Fruit fly (Drosophila melanogaster) whole organism, prepupa: ENCODE results near the gene uncNacbeta.
A peak's percentile ranks its signal among the peaks of the same experiment; 100 is the strongest.

Source experiments
- Blimp-1 ChIP-seq: fragments of 200-800 bp; sonication (Bioruptor generic); optimal IDR thresholded peaks from 3 replicates; lab custom pipeline; 2017; ENCODE audit warnings: missing biosample characterization, missing genetic modification characterization, mild to moderate bottlenecking, moderate library complexity, missing genetic modification reagents
- CG10631 ChIP-seq: fragments of 200-800 bp; sonication (Bioruptor generic); optimal IDR thresholded peaks from 2 replicates; lab custom pipeline; 2016; ENCODE audit warnings: missing biosample characterization, missing genetic modification characterization
- CG10669 ChIP-seq: fragments of 200-800 bp; sonication (Bioruptor generic); optimal IDR thresholded peaks from 3 replicates; lab custom pipeline; 2018; ENCODE audit warnings: missing biosample characterization, mild to moderate bottlenecking, missing genetic modification characterization, moderate library complexity
- CG11294 ChIP-seq: fragments of 200-800 bp; sonication (Bioruptor generic); IDR thresholded peaks from 2 replicates; pipeline ENCODE4 v1.3.6; 2022; ENCODE audit warnings: missing biosample characterization, missing genetic modification characterization
- CG15336 ChIP-seq: fragments of 200-800 bp; sonication (Bioruptor generic); IDR thresholded peaks from 2 replicates; pipeline ENCODE4 v1.3.6; 2022; ENCODE audit warnings: missing biosample characterization, missing genetic modification characterization
- CG1621 ChIP-seq: fragments of 200-800 bp; sonication (Bioruptor generic); optimal IDR thresholded peaks from 3 replicates; lab custom pipeline; 2018; ENCODE audit warnings: missing biosample characterization, mild to moderate bottlenecking, missing genetic modification characterization
- CG16779 ChIP-seq: fragments of 200-800 bp; sonication (Bioruptor generic); optimal IDR thresholded peaks from 3 replicates; lab custom pipeline; 2017; ENCODE audit warnings: missing biosample characterization, mild to moderate bottlenecking, missing genetic modification characterization
- CG3032 ChIP-seq: fragments of 200-800 bp; optimal IDR thresholded peaks from 2 replicates; lab custom pipeline; 2019; ENCODE audit warnings: missing biosample characterization, mild to moderate bottlenecking, missing genetic modification characterization, moderate library complexity
- CG31627 ChIP-seq: fragments of 200-800 bp; sonication (Bioruptor generic); optimal IDR thresholded peaks from 3 replicates; lab custom pipeline; 2016; ENCODE audit warnings: missing biosample characterization, missing genetic modification characterization
- CG32006 ChIP-seq: fragments of 200-800 bp; sonication (Bioruptor generic); optimal IDR thresholded peaks from 3 replicates; lab custom pipeline; 2017; ENCODE audit warnings: missing biosample characterization, mild to moderate bottlenecking, missing genetic modification characterization
- CG34406 ChIP-seq: fragments of 200-800 bp; sonication (Bioruptor generic); optimal IDR thresholded peaks from 3 replicates; lab custom pipeline; 2016; ENCODE audit warnings: missing biosample characterization, missing genetic modification characterization
- CG3919 ChIP-seq: fragments of 200-800 bp; sonication (Bioruptor generic); optimal IDR thresholded peaks from 3 replicates; lab custom pipeline; 2016; ENCODE audit warnings: missing biosample characterization, missing genetic modification characterization
- CG6163 ChIP-seq: fragments of 200-800 bp; sonication (Bioruptor generic); IDR thresholded peaks from 3 replicates; pipeline ENCODE4 v1.3.6; 2022; ENCODE audit warnings: missing biosample characterization, missing genetic modification characterization
- CG6276 ChIP-seq: fragments of 200-800 bp; sonication (Bioruptor generic); optimal IDR thresholded peaks from 2 replicates; lab custom pipeline; 2017; ENCODE audit warnings: missing biosample characterization, mild to moderate bottlenecking, missing genetic modification characterization
- CG6792 ChIP-seq: fragments of 200-800 bp; sonication (Bioruptor generic); optimal IDR thresholded peaks from 3 replicates; lab custom pipeline; 2016; ENCODE audit warnings: missing biosample characterization, missing genetic modification characterization
- CG6808 ChIP-seq: fragments of 200-800 bp; sonication (Bioruptor generic); optimal IDR thresholded peaks from 3 replicates; lab custom pipeline; 2017; ENCODE audit warnings: missing biosample characterization, missing genetic modification characterization, mild to moderate bottlenecking, moderate library complexity, missing genetic modification reagents
- CG7368 ChIP-seq: fragments of 200-800 bp; sonication (Bioruptor generic); optimal IDR thresholded peaks from 3 replicates; lab custom pipeline; 2016; ENCODE audit warnings: missing biosample characterization, missing genetic modification characterization
- CG8119 ChIP-seq: fragments of 200-800 bp; sonication (Bioruptor generic); IDR thresholded peaks from 3 replicates; pipeline ENCODE4 v1.3.6; 2022; ENCODE audit warnings: missing biosample characterization, missing genetic modification characterization
- CG8319 ChIP-seq: fragments of 200-800 bp; sonication (Bioruptor generic); optimal IDR thresholded peaks from 3 replicates; lab custom pipeline; 2016; ENCODE audit warnings: missing biosample characterization, missing genetic modification characterization
- CG9139 ChIP-seq: fragments of 200-800 bp; sonication (Bioruptor generic); optimal IDR thresholded peaks from 3 replicates; lab custom pipeline; 2017; ENCODE audit warnings: missing biosample characterization, mild to moderate bottlenecking, missing genetic modification characterization
- Eip78C ChIP-seq: fragments of 200-800 bp; sonication (Bioruptor generic); peaks from one replicate; lab custom pipeline; 2016; ENCODE audit warnings: missing biosample characterization, missing genetic modification characterization
- Eip93F ChIP-seq: fragments of 200-800 bp; sonication (Bioruptor generic); optimal IDR thresholded peaks from 2 replicates; lab custom pipeline; 2016; ENCODE audit warnings: missing biosample characterization, mild to moderate bottlenecking, missing genetic modification characterization
- Ets96B ChIP-seq: fragments of 200-800 bp; optimal IDR thresholded peaks from 2 replicates; lab custom pipeline; 2019; ENCODE audit warnings: missing biosample characterization, mild to moderate bottlenecking, missing genetic modification characterization, moderate library complexity
- Gug ChIP-seq: fragments of 200-800 bp; sonication (Bioruptor generic); IDR thresholded peaks from 2 replicates; pipeline ENCODE4 v1.3.6; 2022; ENCODE audit warnings: missing biosample characterization, missing genetic modification characterization
- Hr39 ChIP-seq: fragments of 200-800 bp; sonication (Bioruptor generic); optimal IDR thresholded peaks from 2 replicates; lab custom pipeline; 2016; ENCODE audit warnings: missing biosample characterization, missing genetic modification characterization
- Hr4 ChIP-seq: fragments of 200-800 bp; sonication (Bioruptor generic); optimal IDR thresholded peaks from 3 replicates; lab custom pipeline; 2016; ENCODE audit warnings: missing biosample characterization, missing genetic modification characterization
- Lpt ChIP-seq: fragments of 200-800 bp; sonication (Bioruptor generic); optimal IDR thresholded peaks from 3 replicates; lab custom pipeline; 2016; ENCODE audit warnings: missing biosample characterization, missing genetic modification characterization
- OdsH ChIP-seq: fragments of 200-800 bp; sonication (Bioruptor generic); optimal IDR thresholded peaks from 3 replicates; lab custom pipeline; 2016; ENCODE audit warnings: missing biosample characterization, missing genetic modification characterization
- Smox ChIP-seq: fragments of 200-800 bp; sonication (Bioruptor generic); optimal IDR thresholded peaks from 3 replicates; lab custom pipeline; 2016; ENCODE audit warnings: missing biosample characterization, missing genetic modification characterization
- Sox14 ChIP-seq: fragments of 200-800 bp; sonication (Bioruptor generic); optimal IDR thresholded peaks from 3 replicates; lab custom pipeline; 2016; ENCODE audit warnings: missing biosample characterization, missing genetic modification characterization
- acj6 ChIP-seq: fragments of 200-800 bp; sonication (Bioruptor generic); optimal IDR thresholded peaks from 3 replicates; lab custom pipeline; 2016; ENCODE audit warnings: missing biosample characterization, missing genetic modification characterization
- cyc ChIP-seq: fragments of 200-800 bp; sonication (Bioruptor generic); optimal IDR thresholded peaks from 3 replicates; lab custom pipeline; 2016; ENCODE audit warnings: missing biosample characterization, missing genetic modification characterization
- dsx ChIP-seq: fragments of 200-800 bp; optimal IDR thresholded peaks from 3 replicates; lab custom pipeline; 2019; ENCODE audit warnings: missing biosample characterization, mild to moderate bottlenecking, missing genetic modification characterization, moderate library complexity; ENCODE audit not compliant: poor library complexity, severe bottlenecking
- eg ChIP-seq: fragments of 200-800 bp; sonication (Bioruptor generic); IDR thresholded peaks from 3 replicates; pipeline ENCODE4 v1.3.6; 2022; ENCODE audit warnings: missing biosample characterization, missing genetic modification characterization
- fd85E ChIP-seq: fragments of 200-800 bp; sonication (Bioruptor generic); optimal IDR thresholded peaks from 3 replicates; lab custom pipeline; 2016; ENCODE audit warnings: missing biosample characterization, missing genetic modification characterization
- lz ChIP-seq: fragments of 200-800 bp; sonication (Bioruptor generic); optimal IDR thresholded peaks from 3 replicates; lab custom pipeline; 2016; ENCODE audit warnings: missing biosample characterization, missing genetic modification characterization
- net ChIP-seq: fragments of 200-800 bp; sonication (Bioruptor generic); optimal IDR thresholded peaks from 3 replicates; lab custom pipeline; 2016; ENCODE audit warnings: missing biosample characterization, missing genetic modification characterization
- pdm3 ChIP-seq: fragments of 200-800 bp; sonication (Bioruptor generic); optimal IDR thresholded peaks from 3 replicates; lab custom pipeline; 2016; ENCODE audit warnings: missing biosample characterization, missing genetic modification characterization
- salr ChIP-seq, 2 experiments: fragments of 200-800 bp; sonication (Bioruptor generic); optimal IDR thresholded peaks; 3 replicates each; lab custom pipeline; 2016 to 2018; ENCODE audit warnings: missing biosample characterization in 2 of 2, missing genetic modification characterization in 2 of 2, mild to moderate bottlenecking in 1 of 2
- spab ChIP-seq: fragments of 200-800 bp; sonication (Bioruptor generic); optimal IDR thresholded peaks from 2 replicates; lab custom pipeline; 2017; ENCODE audit warnings: missing biosample characterization, mild to moderate bottlenecking, missing genetic modification characterization, missing genetic modification reagents
- ss ChIP-seq, 2 experiments: fragments of 200-800 bp; sonication (Bioruptor generic); optimal IDR thresholded peaks; 2 replicates in 1 of 2; 3 replicates in 1 of 2; lab custom pipeline; 2017 to 2018; ENCODE audit warnings: mild to moderate bottlenecking in 2 of 2, missing biosample characterization in 2 of 2, missing genetic modification characterization in 2 of 2, moderate library complexity in 1 of 2
- svp ChIP-seq: fragments of 200-800 bp; sonication (Bioruptor generic); peaks from one replicate; lab custom pipeline; 2016; ENCODE audit warnings: missing biosample characterization, missing genetic modification characterization
- topi ChIP-seq: fragments of 200-800 bp; sonication (Bioruptor generic); optimal IDR thresholded peaks from 3 replicates; lab custom pipeline; 2016; ENCODE audit warnings: missing biosample characterization, missing genetic modification characterization
- vri ChIP-seq: fragments of 200-800 bp; sonication (Bioruptor generic); optimal IDR thresholded peaks from 3 replicates; lab custom pipeline; 2016; ENCODE audit warnings: missing biosample characterization, mild to moderate bottlenecking, missing genetic modification characterization

uncNacbeta gene

DNA sequence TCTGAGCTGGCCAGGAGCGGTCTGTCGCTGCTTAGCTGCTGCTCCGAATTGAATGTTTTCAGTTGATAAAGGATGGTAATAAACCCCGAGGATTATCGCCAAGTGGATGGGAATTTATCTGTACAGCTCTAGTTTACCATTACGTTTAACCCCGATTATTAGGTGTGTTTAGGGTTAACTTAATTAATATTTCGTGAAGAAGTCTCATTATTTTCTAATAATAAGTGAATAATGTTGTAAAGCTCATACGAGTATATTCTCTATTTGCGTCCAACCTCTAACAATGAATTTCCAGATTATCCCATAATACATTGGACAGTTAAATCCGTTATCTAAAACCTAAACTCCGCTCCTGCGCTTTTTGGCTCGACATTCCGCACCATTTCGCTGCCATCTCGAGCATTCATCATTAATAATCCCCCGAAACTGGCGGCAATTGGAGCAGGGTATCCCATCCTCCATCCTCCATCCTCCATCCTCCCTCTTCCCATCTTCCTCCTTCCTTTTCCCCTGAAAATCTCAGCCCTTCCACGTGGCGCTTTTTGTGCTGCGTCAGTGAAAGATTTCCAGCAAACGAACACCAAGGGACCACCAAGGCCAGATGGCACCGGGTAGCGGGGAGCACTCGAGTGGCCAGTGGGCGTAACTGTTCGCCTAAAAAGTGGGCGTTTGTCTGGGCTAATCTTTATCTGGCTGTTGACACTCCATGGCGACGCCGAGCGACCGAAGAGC, 37.3 kb downstream of the uncNacbeta start (continued):
- TF ChIP-seq CG8319 (GFP tag; lab: Kevin White, UChicago) (no peak), topi (GFP tag; lab: Kevin White, UChicago) (peak; percentile 19), Eip78C (peak; percentile 83), eg (GFP tag; lab: Robert Waterston, UW) (no peak), Smox (GFP tag; lab: Kevin White, UChicago) (peak; percentile 2), vri (no peak), CG31627 (GFP tag; lab: Kevin White, UChicago) (peak; percentile 43), CG10631 (no peak), CG1621 (tag; lab: Kevin White, UChicago) (no peak), CG32006 (no peak), CG16779 (no peak), OdsH (GFP tag; lab: Kevin White, UChicago) (peak; percentile 17), CG3919 (no peak), CG6792 (no peak), lz (peak; percentile 20)

dm6 chr2L:525547-526180, 38.0 kb downstream of the uncNacbeta start:
- TF ChIP-seq fd85E (GFP tag; lab: Kevin White, UChicago): no peak
- no peak for TF ChIP-seq CG9139 (GFP tag; lab: Kevin White, UChicago)
- TF ChIP-seq salr (GFP tag; optimal IDR thresholded peaks at IDR 0.05; lab: Kevin White, UChicago): no peak
- no peak for TF ChIP-seq acj6 (GFP tag; lab: Kevin White, UChicago)
- no peak for TF ChIP-seq pdm3

- TF ChIP-seq Gug (GFP tag; lab: Robert Waterston, UW) (0 out of 2 replicates have a peak, but pooled peaks have one; percentile 24), fd85E (GFP tag; lab: Kevin White, UChicago) (no peak), CG9139 (GFP tag; lab: Kevin White, UChicago) (peak; percentile 69), dsx (GFP tag; lab: Kevin White, UChicago) (peak; percentile 52), net (GFP tag; lab: Kevin White, UChicago) (peak; percentile 8), CG32006 (peak; percentile 47), Eip78C (peak; percentile 66), Hr39 (GFP tag; lab: Kevin White, UChicago) (no peak), cyc (no peak), Hr4 (GFP tag; lab: Kevin White, UChicago) (peak; percentile 20), CG34406 (GFP tag; lab: Kevin White, UChicago) (no peak), CG6276 (GFP tag; lab: Kevin White, UChicago) (peak; percentile 70), Eip93F (GFP tag; lab: Kevin White, UChicago) (no peak), OdsH (GFP tag; lab: Kevin White, UChicago) (peak; percentile 10), Sox14 (peak; percentile 13), eg (GFP tag; lab: Robert Waterston, UW) (0 out of 3 replicates have a peak, but pooled peaks have one; percentile 51), CG8119 (GFP tag; lab: Robert Waterston, UW) (peak; percentile 43; the same call in 2 of the 3 replicates), CG16779 (peak; percentile 60), salr (GFP tag; optimal IDR thresholded peaks at IDR 0.05; lab: Kevin White, UChicago) (peak in 1 of 2 experiments; percentile 29), CG1621 (tag; lab: Kevin White, UChicago) (peak; percentile 69), pdm3 (no peak), acj6 (GFP tag; lab: Kevin White, UChicago) (no peak), CG10669 (peak; percentile 35), CG6808 (GFP tag; lab: Kevin White, UChicago) (peak; percentile 68), Lpt (GFP tag; lab: Kevin White, UChicago) (peak; percentile 31), spab (GFP tag; lab: Kevin White, UChicago) (peak; percentile 55), CG6163 (peak; percentile 49; the same call in 2 of the 3 replicates), CG3919 (peak; percentile 31), ss (GFP tag; optimal IDR thresholded peaks at IDR 0.05; lab: Kevin White, UChicago) (peak; percentile 79 to 82), CG15336 (0 out of 2 replicates have a peak, but pooled peaks have one; percentile 38), svp (GFP tag; lab: Kevin White, UChicago) (peak; percentile 97), CG7368 (GFP tag; lab: Kevin White, UChicago) (peak; percentile 4), CG11294 (GFP tag; lab: Robert Waterston, UW) (no peak), Blimp-1 (no peak), Ets96B (tag; lab: Kevin White, UChicago) (peak; percentile 13), CG3032 (tag; lab: Kevin White, UChicago) (peak; percentile 5)
Observed at dm6 chr2L:524515-524920, 39.1 kb downstream of the uncNacbeta start.
